Worm (Caenorhabditis elegans) whole organism, midembryonic: ENCODE results near the gene ZK228.4.

Experiments
- flt-1 ChIP-seq: fragments of 200-800 bp; sonication (Bioruptor generic); IDR thresholded peaks from 2 replicates; pipeline ENCODE4 v1.3.6; 2022; ENCODE audit warnings: missing genetic modification characterization, missing compliant biosample characterization
- med-1 ChIP-seq: sonication (generic microtip); optimal IDR thresholded peaks from 2 replicates; lab custom pipeline; 2017; ENCODE audit warnings: missing genetic modification characterization, mild to moderate bottlenecking, missing compliant biosample characterization, antibody characterized with exemption, missing genetic modification reagents; ENCODE audit not compliant: insufficient read depth
- ref-1 ChIP-seq: fragments of 200-800 bp; sonication (Bioruptor generic); conservative IDR thresholded peaks from 2 replicates; pipeline ENCODE4 v1.3.6; 2022; ENCODE audit warnings: missing genetic modification reagents, missing genetic modification characterization, missing compliant biosample characterization
- tab-1 ChIP-seq: fragments of 200-800 bp; sonication (Bioruptor generic); IDR thresholded peaks from 2 replicates; pipeline ENCODE4 v1.3.6; 2022; ENCODE audit warnings: missing genetic modification characterization, missing compliant biosample characterization
- ztf-23 ChIP-seq: fragments of 200-800 bp; sonication (Bioruptor generic); IDR thresholded peaks from 2 replicates; pipeline ENCODE4 v1.3.6; 2022; ENCODE audit warnings: missing genetic modification reagents, missing genetic modification characterization, missing compliant biosample characterization
- ztf-29 ChIP-seq: fragments of 200-800 bp; sonication (Bioruptor generic); IDR thresholded peaks from 2 replicates; pipeline ENCODE4 v1.3.6; 2022; ENCODE audit warnings: missing genetic modification reagents, missing genetic modification characterization, missing compliant biosample characterization

DNA sequence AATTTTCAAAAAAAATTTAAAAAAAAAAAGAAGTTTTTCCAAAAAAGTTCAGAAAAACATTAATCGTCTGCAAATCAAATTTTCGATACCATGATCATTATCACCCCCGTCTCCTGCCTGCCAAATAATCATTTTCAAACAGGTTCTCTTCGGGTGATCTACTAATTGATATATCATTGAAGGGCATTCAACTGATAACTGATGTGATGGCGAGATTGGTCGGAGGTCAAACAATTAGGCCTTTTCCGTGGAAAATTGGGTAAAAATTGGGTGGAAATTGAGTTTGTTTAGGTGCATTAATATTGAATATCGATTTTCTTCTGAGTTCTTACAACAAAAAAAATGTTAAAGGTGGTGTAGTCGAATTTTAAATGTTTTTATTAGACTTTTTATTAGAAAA, 24.6 kb downstream of the ZK228.4 start, which contains the start of gene Y51A2D.18:
- no peak for TF ChIP-seq ztf-23 (GFP tag; lab: Robert Waterston, UW)
- TF ChIP-seq med-1 (GFP tag; lab: Kevin White, UChicago), result no peak
- no peak for TF ChIP-seq ref-1 (GFP tag; lab: Robert Waterston, UW)
- TF ChIP-seq ztf-29 (GFP tag; lab: Robert Waterston, UW), result no peak
- TF ChIP-seq tab-1, result no peak
- no peak for TF ChIP-seq flt-1
